Fruit fly (Drosophila melanogaster): ENCODE measurements around the gene ema.

The ema gene

DNA sequence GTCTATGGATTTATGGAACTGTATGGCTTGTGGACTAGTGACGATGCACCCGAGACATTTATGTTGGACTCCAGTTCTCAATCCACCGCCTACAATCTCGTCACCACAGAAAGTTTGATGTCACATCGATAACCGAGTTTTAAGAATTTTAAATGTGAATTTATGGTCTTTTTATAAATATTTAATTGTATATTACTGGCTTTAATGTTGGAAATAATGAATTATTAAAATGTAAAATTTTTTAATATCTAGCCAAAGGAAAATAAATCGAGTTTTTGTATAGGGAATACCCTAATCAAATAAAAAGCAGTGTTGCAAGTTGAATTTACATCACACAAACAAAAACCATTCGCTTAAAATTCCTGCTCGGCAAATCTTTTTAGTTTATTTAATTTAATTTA, 8.8 kb downstream of the ema start, which contains the start of gene Fntb (continued):
- peak; percentile 28 for TF ChIP-seq CG3407 (GFP tag; optimal IDR thresholded peaks at IDR 0.05)
- no peak for TF ChIP-seq HLHmδ (GFP tag; optimal IDR thresholded peaks at IDR 0.05)
- peak; percentile 83 for TF ChIP-seq phol (tag; optimal IDR thresholded peaks at IDR 0.05)
- TF ChIP-seq crc (GFP tag; optimal IDR thresholded peaks at IDR 0.05) = no peak
- peak; percentile 68 for TF ChIP-seq CG15514 (GFP tag; optimal IDR thresholded peaks at IDR 0.05)
- TF ChIP-seq Fer1 (GFP tag; optimal IDR thresholded peaks at IDR 0.05) = peak; percentile 73
- no peak for TF ChIP-seq Lpt (GFP tag; optimal IDR thresholded peaks at IDR 0.05)
- no peak for TF ChIP-seq disco-r (GFP tag; optimal IDR thresholded peaks at IDR 0.05)
- TF ChIP-seq CG9876 (GFP tag; optimal IDR thresholded peaks at IDR 0.05) = no peak
- peak; percentile 40 for TF ChIP-seq CG6765 (GFP tag; optimal IDR thresholded peaks at IDR 0.05)
- TF ChIP-seq Dip2 (GFP tag; IDR thresholded peaks at IDR 0.05) = no peak
- TF ChIP-seq Mrtf (GFP tag; IDR thresholded peaks at IDR 0.05) = peak; percentile 22; the same call in 1 of the 3 replicates
- peak; percentile 68 for TF ChIP-seq vvl (GFP tag; IDR thresholded peaks at IDR 0.05)
- TF ChIP-seq nerfin-2 (GFP tag; IDR thresholded peaks at IDR 0.05; ENCODE audit: partially characterized antibody) = no peak
- TF ChIP-seq CG11696 (GFP tag; IDR thresholded peaks at IDR 0.05) = 0 out of 2 replicates have a peak, but pooled peaks have one; percentile 20
- TF ChIP-seq CoRest (tag; optimal IDR thresholded peaks at IDR 0.05) = peak; percentile 82
- TF ChIP-seq CG2712 (tag; optimal IDR thresholded peaks at IDR 0.05) = peak; percentile 81
- no peak for TF ChIP-seq Rx (GFP tag; IDR thresholded peaks at IDR 0.05)
- no peak for TF ChIP-seq trh (GFP tag; optimal IDR thresholded peaks at IDR 0.05)
- TF ChIP-seq wdn (GFP tag; IDR thresholded peaks at IDR 0.05) = peak; percentile 41; the same call in 1 of the 2 replicates
- TF ChIP-seq cad (GFP tag; optimal IDR thresholded peaks at IDR 0.05) = no peak
- peak; percentile 34; the same call in 1 of the 2 replicates for TF ChIP-seq CG32767 (GFP tag; IDR thresholded peaks at IDR 0.05)
- TF ChIP-seq CG14667 (GFP tag; IDR thresholded peaks at IDR 0.05) = peak; percentile 38; the same call in 1 of the 2 replicates
- no peak for TF ChIP-seq dati (GFP tag; IDR thresholded peaks at IDR 0.05)
- no peak for TF ChIP-seq tll (GFP tag; optimal IDR thresholded peaks at IDR 0.05)
- TF ChIP-seq rib (GFP tag; IDR thresholded peaks at IDR 0.05) = no peak
- TF ChIP-seq Elba2 (GFP tag; optimal IDR thresholded peaks at IDR 0.05) = no peak
- TF ChIP-seq Dip3 (GFP tag; optimal IDR thresholded peaks at IDR 0.05) = no peak
- 0 out of 3 replicates have a peak, but pooled peaks have one; percentile 5 for TF ChIP-seq CG11456 (GFP tag; IDR thresholded peaks at IDR 0.05)
- no peak for TF ChIP-seq Trl (optimal IDR thresholded peaks at IDR 0.05)
- no peak for TF ChIP-seq Trl (GFP tag; optimal IDR thresholded peaks at IDR 0.05)
- TF ChIP-seq CG13624 (GFP tag; optimal IDR thresholded peaks at IDR 0.05) = no peak
- no peak for TF ChIP-seq bowl (GFP tag; IDR thresholded peaks at IDR 0.05)
- peak; percentile 5 for TF ChIP-seq CG5245 (GFP tag; optimal IDR thresholded peaks at IDR 0.05)
- peak; percentile 31 for TF ChIP-seq BEAF-32 (GFP tag; optimal IDR thresholded peaks at IDR 0.05)
- TF ChIP-seq Blimp-1 (GFP tag; optimal IDR thresholded peaks at IDR 0.05) = no peak
- no peak for TF ChIP-seq Kr (GFP tag; optimal IDR thresholded peaks at IDR 0.05)
- no peak for TF ChIP-seq tna (GFP tag; IDR thresholded peaks at IDR 0.05; ENCODE audit: partially characterized antibody)
- TF ChIP-seq CG17361 (GFP tag; IDR thresholded peaks at IDR 0.05) = peak; percentile 88
- peak; percentile 35 for TF ChIP-seq run (tag; optimal IDR thresholded peaks at IDR 0.05)
- no peak for TF ChIP-seq mirr (GFP tag; optimal IDR thresholded peaks at IDR 0.05)
- peak; percentile 66 for TF ChIP-seq nerfin-1 (tag; optimal IDR thresholded peaks at IDR 0.05)
- no peak for TF ChIP-seq CG17612 (GFP tag; IDR thresholded peaks at IDR 0.05)
- no peak for TF ChIP-seq Ravus (GFP tag; IDR thresholded peaks at IDR 0.05)
- peak; percentile 60; the same call in 2 of the 3 replicates for TF ChIP-seq CG11695 (GFP tag; IDR thresholded peaks at IDR 0.05)
- TF ChIP-seq CG7372 (GFP tag; IDR thresholded peaks at IDR 0.05) = peak; percentile 20; the same call in 1 of the 2 replicates
- TF ChIP-seq C15 (GFP tag; IDR thresholded peaks at IDR 0.05) = no peak
- TF ChIP-seq CG12659 (GFP tag; optimal IDR thresholded peaks at IDR 0.05) = peak; percentile 69
- no peak for TF ChIP-seq prd (optimal IDR thresholded peaks at IDR 0.05)
- TF ChIP-seq prd (GFP tag; IDR thresholded peaks at IDR 0.05) = peak; percentile 72
- TF ChIP-seq MESR4 (GFP tag; optimal IDR thresholded peaks at IDR 0.05) = no peak
- TF ChIP-seq tup (GFP tag; optimal IDR thresholded peaks at IDR 0.05) = peak; percentile 15
